Worm (Caenorhabditis elegans) whole organism, young adult: ENCODE measurements around the gene algn-11.

Experiments used
- C17E4.6 ChIP-seq: fragments of 200-800 bp; sonication (Bioruptor generic); IDR thresholded peaks from 2 replicates; pipeline ENCODE4 v1.3.6; 2022; ENCODE audit warnings: missing genetic modification reagents, missing genetic modification characterization, missing compliant biosample characterization
- D2030.7 ChIP-seq: fragments of 200-800 bp; sonication (Bioruptor generic); IDR thresholded peaks from 2 replicates; pipeline ENCODE4 v1.3.6; 2022; ENCODE audit warnings: missing genetic modification reagents, missing genetic modification characterization, missing compliant biosample characterization
- F22D6.2 ChIP-seq: sonication (generic microtip); optimal IDR thresholded peaks from 2 replicates; lab custom pipeline; 2016; ENCODE audit warnings: mild to moderate bottlenecking, missing genetic modification characterization, missing compliant biosample characterization
- F33H1.4 ChIP-seq: fragments of 200-800 bp; sonication (Bioruptor generic); IDR thresholded peaks from 2 replicates; pipeline ENCODE4 v1.3.6; 2022; ENCODE audit warnings: missing genetic modification reagents, missing genetic modification characterization, missing compliant biosample characterization
- F52B5.7 ChIP-seq: sonication (generic microtip); optimal IDR thresholded peaks from 2 replicates; lab custom pipeline; 2016; ENCODE audit warnings: mild to moderate bottlenecking, missing genetic modification characterization, missing compliant biosample characterization
- K11D2.4 ChIP-seq: fragments of 200-800 bp; sonication (Bioruptor generic); IDR thresholded peaks from 2 replicates; pipeline ENCODE4 v1.3.6; 2022; ENCODE audit warnings: missing genetic modification reagents, missing genetic modification characterization, missing compliant biosample characterization
- T07F8.4 ChIP-seq: sonication (generic microtip); optimal IDR thresholded peaks from 2 replicates; lab custom pipeline; 2016; ENCODE audit warnings: mild to moderate bottlenecking, missing genetic modification characterization, moderate library complexity, missing compliant biosample characterization
- Y56A3A.18 ChIP-seq: fragments of 200-800 bp; sonication (Bioruptor generic); IDR thresholded peaks from 2 replicates; pipeline ENCODE4 v1.3.6; 2022; ENCODE audit warnings: missing genetic modification reagents, missing genetic modification characterization, missing compliant biosample characterization
- ama-1 ChIP-seq, 3 experiments: fragments of 150-350 bp in 1 of 3; sonication (generic microtip) in 2 of 3; optimal IDR thresholded peaks; 2 replicates each; lab custom pipeline; 2014 to 2018; ENCODE audit warnings: missing biosample characterization in 2 of 3, missing genetic modification characterization in 2 of 3, missing genetic modification reagents in 2 of 3
- aptf-2 ChIP-seq: fragments of 200-800 bp; sonication (Bioruptor generic); conservative IDR thresholded peaks from 2 replicates; pipeline ENCODE4 v1.3.6; 2022; ENCODE audit warnings: missing genetic modification reagents, missing genetic modification characterization, missing compliant biosample characterization
- atf-7 ChIP-seq: sonication (generic microtip); optimal IDR thresholded peaks from 2 replicates; lab custom pipeline; 2017; ENCODE audit warnings: mild to moderate bottlenecking, missing genetic modification characterization, missing compliant biosample characterization
- attf-5 ChIP-seq: fragments of 200-800 bp; sonication (Bioruptor generic); optimal IDR thresholded peaks from 2 replicates; lab custom pipeline; 2018; ENCODE audit warnings: mild to moderate bottlenecking, missing genetic modification characterization, missing compliant biosample characterization
- attf-6 ChIP-seq: fragments of 200-800 bp; sonication (Bioruptor generic); IDR thresholded peaks from 2 replicates; pipeline ENCODE4 v1.3.6; 2022; ENCODE audit warnings: missing genetic modification reagents, missing genetic modification characterization, missing compliant biosample characterization
- cebp-1 ChIP-seq, 2 experiments: fragments of 200-800 bp in 1 of 2; sonication (Bioruptor generic) in 1 of 2; sonication (generic microtip) in 1 of 2; IDR thresholded peaks in 1 of 2; optimal IDR thresholded peaks in 1 of 2; 2 replicates each; pipeline versions ENCODE4 v1.3.6 to Lab custom; 2017 to 2022; ENCODE audit warnings: missing compliant biosample characterization in 2 of 2, missing genetic modification characterization in 2 of 2, mild to moderate bottlenecking in 1 of 2, missing genetic modification reagents in 1 of 2, moderate library complexity in 1 of 2
- cebp-2 ChIP-seq: fragments of 200-800 bp; sonication (Bioruptor generic); IDR thresholded peaks from 2 replicates; pipeline ENCODE4 v1.3.6; 2022; ENCODE audit warnings: missing genetic modification characterization, missing compliant biosample characterization
- ceh-40 ChIP-seq: fragments of 200-800 bp; sonication (Bioruptor generic); IDR thresholded peaks from 2 replicates; pipeline ENCODE4 v1.3.6; 2022; ENCODE audit warnings: missing genetic modification characterization, missing compliant biosample characterization
- ceh-79 ChIP-seq: sonication (generic microtip); optimal IDR thresholded peaks from 2 replicates; lab custom pipeline; 2017; ENCODE audit warnings: mild to moderate bottlenecking, missing genetic modification characterization, missing compliant biosample characterization
- efl-1 ChIP-seq: fragments of 150-350 bp; optimal IDR thresholded peaks from 2 replicates; lab custom pipeline; 2014; ENCODE audit warnings: missing biosample characterization, missing genetic modification reagents, missing genetic modification characterization
- ekl-4 ChIP-seq: fragments of 200-800 bp; sonication (Bioruptor generic); IDR thresholded peaks from 2 replicates; pipeline ENCODE4 v1.3.6; 2022; ENCODE audit warnings: missing genetic modification reagents, missing genetic modification characterization, missing compliant biosample characterization
- ets-4 ChIP-seq: fragments of 200-800 bp; sonication (Bioruptor generic); optimal IDR thresholded peaks from 2 replicates; lab custom pipeline; 2018; ENCODE audit warnings: mild to moderate bottlenecking, missing genetic modification characterization, missing compliant biosample characterization
- gei-17 ChIP-seq: fragments of 200-800 bp; sonication (Bioruptor generic); optimal IDR thresholded peaks from 2 replicates; lab custom pipeline; 2018; ENCODE audit warnings: mild to moderate bottlenecking, missing genetic modification characterization, missing compliant biosample characterization
- hlh-26 ChIP-seq: fragments of 200-800 bp; sonication (Bioruptor generic); conservative IDR thresholded peaks from 2 replicates; pipeline ENCODE4 v1.3.6; 2022; ENCODE audit warnings: missing genetic modification reagents, missing genetic modification characterization, missing compliant biosample characterization
- hsf-1 ChIP-seq: fragments of 200-800 bp; sonication (Bioruptor generic); IDR thresholded peaks from 2 replicates; pipeline ENCODE4 v1.3.6; 2022; ENCODE audit warnings: missing genetic modification reagents, missing genetic modification characterization, missing compliant biosample characterization
- lag-1 ChIP-seq: fragments of 200-800 bp; sonication (Bioruptor generic); IDR thresholded peaks from 2 replicates; pipeline ENCODE4 v1.3.6; 2022; ENCODE audit warnings: missing genetic modification reagents, missing genetic modification characterization, missing compliant biosample characterization
- let-526 ChIP-seq: fragments of 200-800 bp; sonication (Bioruptor generic); IDR thresholded peaks from 2 replicates; pipeline ENCODE4 v1.3.6; 2022; ENCODE audit warnings: missing genetic modification reagents, missing genetic modification characterization, missing compliant biosample characterization
- lin-26 ChIP-seq: fragments of 200-800 bp; sonication (Bioruptor generic); IDR thresholded peaks from 2 replicates; pipeline ENCODE4 v1.3.6; 2022; ENCODE audit warnings: missing genetic modification reagents, missing genetic modification characterization, missing compliant biosample characterization
- lin-54 ChIP-seq: fragments of 200-800 bp; sonication (Bioruptor generic); optimal IDR thresholded peaks from 2 replicates; lab custom pipeline; 2018; ENCODE audit warnings: mild to moderate bottlenecking, missing genetic modification characterization, missing compliant biosample characterization
- madf-6 ChIP-seq: fragments of 200-800 bp; sonication (Bioruptor generic); IDR thresholded peaks from 2 replicates; pipeline ENCODE4 v1.3.6; 2022; ENCODE audit warnings: missing genetic modification reagents, missing genetic modification characterization, missing compliant biosample characterization
- madf-8 ChIP-seq: fragments of 200-800 bp; sonication (Bioruptor generic); conservative IDR thresholded peaks from 2 replicates; pipeline ENCODE4 v1.3.6; 2022; ENCODE audit warnings: missing genetic modification reagents, missing genetic modification characterization, missing compliant biosample characterization
- mcd-1 ChIP-seq: fragments of 200-800 bp; sonication (Bioruptor generic); IDR thresholded peaks from 2 replicates; pipeline ENCODE4 v1.3.6; 2022; ENCODE audit warnings: missing genetic modification reagents, missing genetic modification characterization, missing compliant biosample characterization
- mxl-1 ChIP-seq: sonication (generic microtip); optimal IDR thresholded peaks from 2 replicates; lab custom pipeline; 2016; ENCODE audit warnings: missing genetic modification characterization, missing compliant biosample characterization
- nfya-1 ChIP-seq: sonication (generic microtip); optimal IDR thresholded peaks from 2 replicates; lab custom pipeline; 2017; ENCODE audit warnings: antibody characterized with exemption, missing compliant biosample characterization, missing genetic modification characterization, borderline replicate concordance; ENCODE audit not compliant: insufficient read depth
- nfya-2 ChIP-seq: fragments of 200-800 bp; sonication (Bioruptor generic); IDR thresholded peaks from 2 replicates; pipeline ENCODE4 v1.3.6; 2022; ENCODE audit warnings: missing genetic modification reagents, missing genetic modification characterization, missing compliant biosample characterization
- nhr-80 ChIP-seq: sonication (generic microtip); optimal IDR thresholded peaks from 2 replicates; lab custom pipeline; 2016; ENCODE audit warnings: missing genetic modification characterization, missing compliant biosample characterization
- rcor-1 ChIP-seq: fragments of 200-800 bp; sonication (Bioruptor generic); IDR thresholded peaks from 2 replicates; pipeline ENCODE4 v1.3.6; 2022; ENCODE audit warnings: missing genetic modification reagents, missing genetic modification characterization, missing compliant biosample characterization
- snpc-1.3 ChIP-seq: sonication (generic microtip); optimal IDR thresholded peaks from 2 replicates; lab custom pipeline; 2017; ENCODE audit warnings: missing genetic modification characterization, mild to moderate bottlenecking, missing compliant biosample characterization, antibody characterized with exemption, moderate library complexity, missing genotype, missing genetic modification reagents; ENCODE audit not compliant: insufficient read depth
- snpc-3.4 ChIP-seq: sonication (generic microtip); optimal IDR thresholded peaks from 2 replicates; lab custom pipeline; 2017; ENCODE audit warnings: missing genetic modification characterization, mild to moderate bottlenecking, missing compliant biosample characterization, antibody characterized with exemption, moderate library complexity, missing genotype, missing genetic modification reagents
- somi-1 ChIP-seq: fragments of 200-800 bp; sonication (Bioruptor generic); optimal IDR thresholded peaks from 2 replicates; lab custom pipeline; 2018; ENCODE audit warnings: mild to moderate bottlenecking, missing genetic modification characterization, missing compliant biosample characterization
- tlf-1 ChIP-seq: fragments of 200-800 bp; sonication (Bioruptor generic); optimal IDR thresholded peaks from 2 replicates; lab custom pipeline; 2018; ENCODE audit warnings: mild to moderate bottlenecking, missing genetic modification characterization, missing compliant biosample characterization
- zim-3 ChIP-seq: sonication (generic microtip); optimal IDR thresholded peaks from 2 replicates; lab custom pipeline; 2017; ENCODE audit warnings: mild to moderate bottlenecking, missing genetic modification characterization, moderate library complexity, missing compliant biosample characterization
- ztf-18 ChIP-seq: sonication (generic microtip); optimal IDR thresholded peaks from 2 replicates; lab custom pipeline; 2016; ENCODE audit warnings: missing genotype, mild to moderate bottlenecking, missing genetic modification characterization, missing compliant biosample characterization
- ztf-28 ChIP-seq: fragments of 200-800 bp; sonication (Bioruptor generic); IDR thresholded peaks from 2 replicates; pipeline ENCODE4 v1.3.6; 2022; ENCODE audit warnings: missing genetic modification reagents, missing genetic modification characterization, missing compliant biosample characterization

The algn-11 gene

DNA sequence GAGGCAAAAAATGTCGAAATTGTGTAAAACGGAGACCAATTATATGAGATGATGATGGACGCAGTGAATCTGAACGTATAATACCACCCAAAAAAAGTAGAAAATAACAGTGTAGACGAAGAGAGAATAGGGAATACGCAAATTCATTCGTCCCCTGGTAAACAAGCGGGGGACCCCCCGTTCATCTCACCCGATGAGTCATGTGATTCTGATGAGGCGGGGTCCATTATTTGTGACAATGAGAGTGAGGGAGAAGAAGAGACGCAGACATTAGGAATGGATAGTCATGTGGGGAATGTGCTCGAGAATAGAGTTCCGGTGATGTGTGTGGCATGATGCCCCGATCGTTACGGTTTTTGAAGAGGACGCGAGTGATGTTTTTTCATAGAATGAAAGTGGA lies 18.3 kb downstream of the algn-11 start (continued):
- TF ChIP-seq mcd-1, result peak; percentile 61
- TF ChIP-seq cebp-2 (GFP tag; lab: Robert Waterston, UW), result no peak
- no peak for TF ChIP-seq ceh-79 (tag; lab: Kevin White, UChicago)
- peak; percentile 18 for TF ChIP-seq ets-4
- TF ChIP-seq K11D2.4, result no peak
- TF ChIP-seq F22D6.2, result no peak
- no peak for TF ChIP-seq ztf-18
- TF ChIP-seq hlh-26, result no peak
- TF ChIP-seq attf-5, result peak; percentile 74
- 0 out of 2 replicates have a peak, but pooled peaks have one; percentile 9 for TF ChIP-seq F33H1.4 (GFP tag; lab: Robert Waterston, UW)
- TF ChIP-seq nfya-1 (tag; lab: Kevin White, UChicago), result no peak

DNA sequence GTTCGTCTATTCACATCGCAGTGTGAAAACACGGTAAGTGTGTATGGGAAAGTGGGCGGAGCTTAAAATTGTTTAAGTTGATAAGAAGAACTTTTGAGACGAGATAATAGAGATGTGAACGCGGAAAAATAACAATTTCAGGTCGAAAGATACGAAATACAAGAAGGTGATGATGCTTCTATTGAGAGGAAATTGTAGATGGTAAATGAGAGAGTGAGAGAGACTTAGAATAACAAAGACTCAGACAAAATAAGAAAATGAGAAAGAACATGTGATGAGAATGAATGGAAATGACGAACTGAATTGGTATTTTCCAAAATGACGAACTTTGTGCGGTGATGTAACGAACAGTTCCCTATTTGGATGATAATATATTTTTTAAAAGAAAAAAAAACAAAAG lies 19.3 kb downstream of the algn-11 start:
- TF ChIP-seq efl-1 (GFP tag; lab: Kevin White, UChicago) (no peak), tlf-1 (GFP tag; lab: Kevin White, UChicago) (no peak), nhr-80 (peak; percentile 22), madf-8 (no peak), cebp-1 (GFP tag; IDR thresholded peaks at IDR 0.05; lab: Robert Waterston, UW) (no peak), cebp-1 (tag; optimal IDR thresholded peaks at IDR 0.05; lab: Kevin White, UChicago) (no peak), lin-26 (GFP tag; lab: Robert Waterston, UW) (no peak), lin-54 (GFP tag; lab: Kevin White, UChicago) (no peak), ama-1 (optimal IDR thresholded peaks at IDR 0.05; lab: Kevin White, UChicago) (peak; percentile 36), ama-1 (GFP tag; optimal IDR thresholded peaks at IDR 0.05; lab: Kevin White, UChicago) (no peak), rcor-1 (GFP tag; lab: Robert Waterston, UW) (no peak), somi-1 (GFP tag; lab: Kevin White, UChicago) (peak; percentile 36), F22D6.2 (no peak), T07F8.4 (tag; lab: Kevin White, UChicago) (no peak), ceh-40 (no peak)

DNA sequence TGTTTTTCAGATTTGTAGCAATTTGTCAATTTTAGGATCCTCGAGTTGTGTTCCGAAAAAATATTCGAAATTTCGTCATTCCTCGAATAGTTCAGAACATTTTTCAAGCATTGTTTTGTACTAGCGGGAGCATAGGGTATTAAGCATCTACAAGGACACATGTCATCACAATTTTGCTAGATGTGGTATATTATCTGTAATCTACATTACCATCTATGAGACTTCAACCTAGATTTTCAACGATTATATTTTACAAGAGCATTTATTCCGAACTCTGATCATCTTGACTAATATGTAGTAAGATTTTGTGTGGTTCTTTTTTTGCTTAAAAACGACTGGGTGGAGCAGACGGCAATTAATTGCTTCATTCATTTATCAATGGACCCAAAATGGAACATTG lies 27.3 kb downstream of the algn-11 start:
- TF ChIP-seq gei-17 (GFP tag; lab: Kevin White, UChicago) (no peak), attf-6 (GFP tag; lab: Robert Waterston, UW) (no peak)

DNA sequence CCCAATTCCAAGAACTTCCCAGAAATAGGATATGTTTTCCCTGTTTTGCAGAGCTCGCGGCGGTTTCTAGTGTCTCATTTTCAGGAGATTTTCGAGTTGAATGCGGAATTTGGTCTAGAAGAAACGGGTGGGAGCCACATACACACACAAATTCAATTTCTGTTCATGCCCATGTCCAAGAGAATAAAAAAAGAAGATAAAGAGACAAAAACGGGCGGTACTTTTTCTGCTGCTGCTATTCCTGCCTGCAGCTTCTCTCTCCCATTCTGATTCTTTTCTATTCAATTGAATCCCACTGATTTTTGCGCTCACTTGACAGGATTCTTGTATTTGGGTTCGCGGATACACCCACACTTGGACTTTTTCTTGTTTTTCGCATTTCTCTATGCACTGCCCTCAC lies 27.8 kb downstream of the algn-11 start:
- TF ChIP-seq snpc-3.4 (tag; lab: Kevin White, UChicago), result no peak
- TF ChIP-seq let-526 (GFP tag; lab: Robert Waterston, UW), result no peak
- no peak for TF ChIP-seq lag-1 (GFP tag; lab: Robert Waterston, UW)
- no peak for TF ChIP-seq zim-3 (tag; lab: Kevin White, UChicago)
- TF ChIP-seq hsf-1 (GFP tag; lab: Robert Waterston, UW), result no peak
- TF ChIP-seq hlh-26, result no peak
- no peak for TF ChIP-seq D2030.7 (GFP tag; lab: Robert Waterston, UW)
- no peak for TF ChIP-seq nfya-2 (GFP tag; lab: Robert Waterston, UW)
- no peak for TF ChIP-seq C17E4.6
- TF ChIP-seq atf-7 (tag; lab: Kevin White, UChicago), result no peak
- no peak for TF ChIP-seq nhr-80
- TF ChIP-seq aptf-2 (GFP tag; lab: Robert Waterston, UW), result no peak
- TF ChIP-seq snpc-1.3, result no peak
- TF ChIP-seq F52B5.7 (tag; lab: Kevin White, UChicago), result no peak
- no peak for TF ChIP-seq mxl-1 (tag; lab: Kevin White, UChicago)
- no peak for TF ChIP-seq ztf-28
- no peak for TF ChIP-seq attf-6 (GFP tag; lab: Robert Waterston, UW)
- no peak for TF ChIP-seq ekl-4 (GFP tag; lab: Robert Waterston, UW)
- TF ChIP-seq madf-6 (GFP tag; lab: Robert Waterston, UW), result no peak
- TF ChIP-seq Y56A3A.18 (GFP tag; lab: Robert Waterston, UW), result no peak
